Fruit fly (Drosophila melanogaster) whole organism, embryonic: ENCODE measurements around the gene CG8891.
A peak's percentile ranks its signal among the peaks of the same experiment; 100 is the strongest.

Experiments used
- Asciz ChIP-seq: fragments of 200-800 bp; sonication (Bioruptor generic); optimal IDR thresholded peaks from 2 replicates; lab custom pipeline; 2017; ENCODE audit warnings: missing biosample characterization, mild to moderate bottlenecking, missing genetic modification characterization, missing genetic modification reagents
- B-H1 ChIP-seq: fragments of 200-800 bp; sonication (Bioruptor generic); IDR thresholded peaks from 3 replicates; pipeline ENCODE4 v1.3.6; 2022; ENCODE audit warnings: missing biosample characterization, missing genetic modification characterization
- Bdp1 ChIP-seq: fragments of 200-800 bp; sonication (Bioruptor generic); optimal IDR thresholded peaks from 3 replicates; lab custom pipeline; 2016; ENCODE audit warnings: missing biosample characterization, missing genetic modification characterization
- CG1024 ChIP-seq: fragments of 200-800 bp; sonication (Bioruptor generic); IDR thresholded peaks from 2 replicates; pipeline ENCODE4 v1.3.6; 2022; ENCODE audit warnings: missing biosample characterization, missing genetic modification characterization
- CG10366 ChIP-seq: fragments of 200-800 bp; sonication (Bioruptor generic); IDR thresholded peaks from 2 replicates; pipeline ENCODE4 v1.3.6; 2022; ENCODE audit warnings: missing biosample characterization, missing genetic modification characterization
- CG10959 ChIP-seq: fragments of 200-800 bp; sonication (Bioruptor generic); IDR thresholded peaks from 2 replicates; pipeline ENCODE4 v1.3.6; 2022; ENCODE audit warnings: missing biosample characterization, missing genetic modification characterization
- CG13424 ChIP-seq: fragments of 200-800 bp; sonication (Bioruptor generic); optimal IDR thresholded peaks from 2 replicates; lab custom pipeline; 2019; ENCODE audit warnings: missing biosample characterization, mild to moderate bottlenecking, missing genetic modification characterization, moderate library complexity
- CG15514 ChIP-seq: fragments of 200-800 bp; sonication (Bioruptor generic); optimal IDR thresholded peaks from 3 replicates; lab custom pipeline; 2017; ENCODE audit warnings: missing biosample characterization, missing genetic modification characterization, mild to moderate bottlenecking, moderate library complexity, missing genetic modification reagents
- CG15696 ChIP-seq: fragments of 200-800 bp; sonication (Bioruptor generic); optimal IDR thresholded peaks from 2 replicates; lab custom pipeline; 2019; ENCODE audit warnings: missing biosample characterization, mild to moderate bottlenecking, missing genetic modification characterization, moderate library complexity
- CG2129 ChIP-seq: fragments of 200-800 bp; sonication (Bioruptor generic); IDR thresholded peaks from 2 replicates; pipeline ENCODE4 v1.3.6; 2022; ENCODE audit warnings: missing biosample characterization, missing genetic modification characterization; ENCODE audit not compliant: partially characterized antibody
- CG2202 ChIP-seq: fragments of 200-800 bp; sonication (Bioruptor generic); optimal IDR thresholded peaks from 2 replicates; lab custom pipeline; 2018; ENCODE audit warnings: missing biosample characterization, mild to moderate bottlenecking, missing genetic modification characterization
- CG2889 ChIP-seq: fragments of 200-800 bp; sonication (Bioruptor generic); IDR thresholded peaks from 3 replicates; pipeline ENCODE4 v1.3.6; 2022; ENCODE audit warnings: missing biosample characterization, missing genetic modification characterization
- CG30403 ChIP-seq: fragments of 200-800 bp; sonication (Bioruptor generic); optimal IDR thresholded peaks from 3 replicates; lab custom pipeline; 2016; ENCODE audit warnings: missing biosample characterization, missing genetic modification characterization
- CG4854 ChIP-seq: fragments of 200-800 bp; sonication (Bioruptor generic); optimal IDR thresholded peaks from 2 replicates; lab custom pipeline; 2016; ENCODE audit warnings: missing biosample characterization, missing genetic modification characterization, inconsistent platforms
- CG6654 ChIP-seq: fragments of 200-800 bp; sonication (Bioruptor generic); optimal IDR thresholded peaks from 2 replicates; lab custom pipeline; 2017; ENCODE audit warnings: missing biosample characterization, mild to moderate bottlenecking, missing genetic modification characterization
- CG6683 ChIP-seq: fragments of 200-800 bp; sonication (Bioruptor generic); optimal IDR thresholded peaks from 2 replicates; lab custom pipeline; 2017; ENCODE audit warnings: missing biosample characterization, mild to moderate bottlenecking, missing genetic modification characterization, missing genetic modification reagents
- CG6813 ChIP-seq: fragments of 200-800 bp; sonication (Bioruptor generic); optimal IDR thresholded peaks from 2 replicates; lab custom pipeline; 2017; ENCODE audit warnings: missing biosample characterization, missing genetic modification characterization, mild to moderate bottlenecking, moderate library complexity, missing genetic modification reagents
- CG8290 ChIP-seq, 3 experiments: fragments of 200-800 bp; sonication (Bioruptor generic); optimal IDR thresholded peaks; 2 replicates each; lab custom pipeline; 2016 to 2019; ENCODE audit warnings: missing biosample characterization in 3 of 3, missing genetic modification characterization in 3 of 3, mild to moderate bottlenecking in 2 of 3, moderate library complexity in 1 of 3
- CG9437 ChIP-seq: fragments of 200-800 bp; sonication (Bioruptor generic); optimal IDR thresholded peaks from 2 replicates; lab custom pipeline; 2018; ENCODE audit warnings: missing biosample characterization, mild to moderate bottlenecking, missing genetic modification characterization
- CG9609 ChIP-seq: fragments of 200-800 bp; sonication (Bioruptor generic); optimal IDR thresholded peaks from 3 replicates; lab custom pipeline; 2016; ENCODE audit warnings: missing biosample characterization, missing genetic modification characterization
- Dip3 ChIP-seq: fragments of 200-800 bp; sonication (Bioruptor generic); optimal IDR thresholded peaks from 3 replicates; lab custom pipeline; 2016; ENCODE audit warnings: missing biosample characterization, missing genetic modification characterization
- Lim3 ChIP-seq: fragments of 200-800 bp; sonication (Bioruptor generic); IDR thresholded peaks from 2 replicates; pipeline ENCODE4 v1.3.6; 2022; ENCODE audit warnings: missing biosample characterization, missing genetic modification characterization
- NC2α ChIP-seq: fragments of 200-800 bp; sonication (Bioruptor generic); optimal IDR thresholded peaks from 2 replicates; lab custom pipeline; 2016; ENCODE audit warnings: missing biosample characterization, missing genetic modification characterization
- Side ChIP-seq: fragments of 200-800 bp; sonication (Bioruptor generic); optimal IDR thresholded peaks from 2 replicates; lab custom pipeline; 2016; ENCODE audit warnings: missing biosample characterization, missing genetic modification characterization
- Sry-δ ChIP-seq: fragments of 200-800 bp; sonication (Bioruptor generic); optimal IDR thresholded peaks from 2 replicates; lab custom pipeline; 2016; ENCODE audit warnings: missing biosample characterization, missing genetic modification characterization
- Stat92E ChIP-seq, 3 experiments: fragments of >200 bp in 2 of 3; fragments of 200-800 bp in 1 of 3; sonication (Bioruptor generic) in 1 of 3; optimal IDR thresholded peaks; 2 replicates each; lab custom pipeline; 2017 to 2019; ENCODE audit warnings: missing biosample characterization in 3 of 3, missing genetic modification characterization in 3 of 3, mild to moderate bottlenecking in 1 of 3, moderate library complexity in 1 of 3
- Trl ChIP-seq, 3 experiments: fragments of >200 bp in 2 of 3; fragments of 200-800 bp in 1 of 3; sonication (Bioruptor generic) in 1 of 3; optimal IDR thresholded peaks; 2 replicates in 1 of 3; 3 replicates in 2 of 3; lab custom pipeline; 2016 to 2017; ENCODE audit warnings: missing biosample characterization in 1 of 3, missing genetic modification characterization in 1 of 3
- ac ChIP-seq: fragments of 200-800 bp; sonication (Bioruptor generic); optimal IDR thresholded peaks from 3 replicates; lab custom pipeline; 2017; ENCODE audit warnings: missing biosample characterization, mild to moderate bottlenecking, missing genetic modification characterization
- amos ChIP-seq: fragments of 200-800 bp; sonication (Bioruptor generic); IDR thresholded peaks from 2 replicates; pipeline ENCODE4 v1.3.6; 2022; ENCODE audit warnings: missing biosample characterization, missing genetic modification characterization; ENCODE audit not compliant: partially characterized antibody
- br ChIP-seq: fragments of >200 bp; optimal IDR thresholded peaks from 2 replicates; lab custom pipeline; 2017
- cato ChIP-seq: fragments of 200-800 bp; sonication (Bioruptor generic); optimal IDR thresholded peaks from 2 replicates; lab custom pipeline; 2016; ENCODE audit warnings: missing biosample characterization, missing genetic modification characterization, borderline replicate concordance
- chif ChIP-seq, 2 experiments: fragments of 200-800 bp; sonication (Bioruptor generic); optimal IDR thresholded peaks; 3 replicates each; lab custom pipeline; 2016; ENCODE audit warnings: missing biosample characterization in 2 of 2, missing genetic modification characterization in 2 of 2
- croc ChIP-seq: fragments of 200-800 bp; sonication (Bioruptor generic); conservative IDR thresholded peaks from 3 replicates; pipeline ENCODE4 v1.3.6; 2022; ENCODE audit warnings: missing biosample characterization, missing genetic modification characterization
- eyg ChIP-seq: fragments of 200-800 bp; sonication (Bioruptor generic); optimal IDR thresholded peaks from 3 replicates; lab custom pipeline; 2016; ENCODE audit warnings: missing biosample characterization, missing genetic modification characterization
- fd3F ChIP-seq: fragments of 200-800 bp; sonication (Bioruptor generic); optimal IDR thresholded peaks from 2 replicates; lab custom pipeline; 2018; ENCODE audit warnings: missing biosample characterization, mild to moderate bottlenecking, missing genetic modification characterization, moderate library complexity
- gce ChIP-seq: fragments of 200-800 bp; sonication (Bioruptor generic); IDR thresholded peaks from 3 replicates; pipeline ENCODE4 v1.3.6; 2022; ENCODE audit warnings: missing biosample characterization, missing genetic modification characterization
- inv ChIP-seq: fragments of 200-800 bp; sonication (Bioruptor generic); IDR thresholded peaks from 2 replicates; pipeline ENCODE4 v1.3.6; 2022; ENCODE audit warnings: missing biosample characterization, missing genetic modification characterization; ENCODE audit not compliant: partially characterized antibody
- kah ChIP-seq: fragments of 200-800 bp; sonication (Bioruptor generic); optimal IDR thresholded peaks from 2 replicates; lab custom pipeline; 2018; ENCODE audit warnings: missing biosample characterization, mild to moderate bottlenecking, missing genetic modification characterization
- kni ChIP-seq: fragments of 200-800 bp; sonication (Bioruptor generic); optimal IDR thresholded peaks from 3 replicates; lab custom pipeline; 2017; ENCODE audit warnings: mild to moderate bottlenecking, missing biosample characterization, missing genetic modification reagents, missing genetic modification characterization
- mam ChIP-seq: fragments of 200-800 bp; sonication (Bioruptor generic); optimal IDR thresholded peaks from 3 replicates; lab custom pipeline; 2016; ENCODE audit warnings: missing biosample characterization, missing genetic modification characterization
- peb ChIP-seq: fragments of 200-800 bp; sonication (Bioruptor generic); IDR thresholded peaks from 2 replicates; pipeline ENCODE4 v1.3.6; 2022; ENCODE audit warnings: missing biosample characterization, missing genetic modification characterization
- pnt ChIP-seq: fragments of 200-800 bp; sonication (Bioruptor generic); optimal IDR thresholded peaks from 3 replicates; lab custom pipeline; 2016; ENCODE audit warnings: missing biosample characterization, missing genetic modification characterization
- sr ChIP-seq: fragments of 200-800 bp; sonication (Bioruptor generic); IDR thresholded peaks from 3 replicates; pipeline ENCODE4 v1.3.6; 2022; ENCODE audit warnings: missing biosample characterization, missing genetic modification characterization
- stwl ChIP-seq: fragments of 200-800 bp; sonication (Bioruptor generic); optimal IDR thresholded peaks from 3 replicates; lab custom pipeline; 2018; ENCODE audit warnings: missing biosample characterization, mild to moderate bottlenecking, missing genetic modification characterization, moderate library complexity
- trem ChIP-seq: fragments of 200-800 bp; optimal IDR thresholded peaks from 3 replicates; lab custom pipeline; 2019; ENCODE audit warnings: missing biosample characterization, mild to moderate bottlenecking, missing genetic modification characterization, moderate library complexity
- tup ChIP-seq: fragments of 200-800 bp; sonication (Bioruptor generic); optimal IDR thresholded peaks from 2 replicates; lab custom pipeline; 2016; ENCODE audit warnings: missing biosample characterization, mild to moderate bottlenecking, missing genetic modification characterization, moderate library complexity
- twi ChIP-seq: fragments of 200-800 bp; optimal IDR thresholded peaks from 2 replicates; lab custom pipeline; 2019; ENCODE audit warnings: missing biosample characterization, mild to moderate bottlenecking, missing genetic modification characterization, moderate library complexity
- zf30C ChIP-seq: fragments of 200-800 bp; sonication (Bioruptor generic); optimal IDR thresholded peaks from 3 replicates; lab custom pipeline; 2018; ENCODE audit warnings: missing biosample characterization, mild to moderate bottlenecking, missing genetic modification characterization

Gene CG8891

DNA sequence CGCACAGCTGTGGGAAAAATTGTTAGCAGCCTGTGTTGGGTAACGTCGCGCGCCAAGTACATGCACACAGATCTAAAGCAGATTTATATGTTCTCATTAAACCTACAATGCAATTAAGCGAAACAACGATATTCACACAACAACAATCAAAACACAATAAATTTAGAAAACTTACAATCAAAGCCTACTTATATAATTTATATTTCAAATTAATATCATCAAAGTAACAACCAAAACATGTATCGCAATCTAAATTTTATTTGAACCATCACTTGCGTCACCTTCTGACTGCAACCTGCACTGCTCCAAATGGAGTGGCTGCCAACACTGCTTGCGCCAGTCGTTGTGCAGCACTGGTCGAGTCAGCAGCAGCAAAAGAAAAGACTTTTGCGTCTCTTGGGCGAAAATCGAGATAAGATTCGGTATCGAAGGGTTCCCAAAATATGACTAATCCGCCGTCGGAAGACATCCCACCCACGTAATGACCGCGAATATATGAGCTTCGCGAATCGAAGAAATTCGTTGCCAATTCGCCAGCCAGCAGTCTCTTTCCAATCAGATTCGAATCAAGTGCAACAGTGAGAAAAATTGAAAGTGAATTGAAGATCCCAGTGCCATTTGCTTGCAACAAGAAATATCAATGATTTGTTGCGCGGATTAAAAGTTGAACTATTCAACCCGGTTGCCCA lies 2.2 kb upstream of the CG8891 start, which contains the start of the genes CG8892 and CG34126 (continued):
- peak; percentile 58; the same call in 2 of the 3 replicates for TF ChIP-seq sr (GFP tag; lab: Robert Waterston, UW)
- TF ChIP-seq amos (GFP tag; lab: Robert Waterston, UW) = peak; percentile 48; the same call in 1 of the 2 replicates
- TF ChIP-seq CG10366 (GFP tag; lab: Robert Waterston, UW) = peak; percentile 94
- TF ChIP-seq peb (GFP tag; lab: Robert Waterston, UW) = peak; percentile 93
- TF ChIP-seq B-H1 (GFP tag; lab: Robert Waterston, UW) = peak; percentile 94
- peak; percentile 65 for TF ChIP-seq ac
- peak; percentile 91 for TF ChIP-seq CG2202 (tag; lab: Kevin White, UChicago)
- peak; percentile 97 for TF ChIP-seq CG9609 (GFP tag; lab: Kevin White, UChicago)
- TF ChIP-seq Sry-δ (GFP tag; lab: Kevin White, UChicago) = peak; percentile 73
- peak; percentile 97 for TF ChIP-seq twi (tag; lab: Kevin White, UChicago)
- TF ChIP-seq tup (GFP tag; lab: Kevin White, UChicago) = peak; percentile 95
- TF ChIP-seq Side = peak; percentile 93
- TF ChIP-seq kni (GFP tag; lab: Kevin White, UChicago) = peak; percentile 98
- TF ChIP-seq Lim3 (GFP tag; lab: Robert Waterston, UW) = peak; percentile 83
- TF ChIP-seq CG30403 (GFP tag; lab: Kevin White, UChicago) = peak; percentile 100
- peak; percentile 97 for TF ChIP-seq chif (GFP tag; optimal IDR thresholded peaks at IDR 0.05; lab: Kevin White, UChicago)
- peak; percentile 78; the same call in 2 of the 3 replicates for TF ChIP-seq gce (GFP tag; lab: Robert Waterston, UW)
- TF ChIP-seq Trl (optimal IDR thresholded peaks at IDR 0.05; lab: Kevin White, UChicago) = peak in 1 of 2 experiments; percentile 5
- peak; percentile 98 for TF ChIP-seq Trl (GFP tag; optimal IDR thresholded peaks at IDR 0.05; lab: Kevin White, UChicago)
- TF ChIP-seq CG6654 (GFP tag; lab: Kevin White, UChicago) = peak; percentile 86
- peak; percentile 80 for TF ChIP-seq NC2α (GFP tag; lab: Kevin White, UChicago)
- peak; percentile 87 for TF ChIP-seq kah
- peak; percentile 88 for TF ChIP-seq CG1024 (GFP tag; lab: Robert Waterston, UW)
- TF ChIP-seq fd3F (GFP tag; lab: Kevin White, UChicago) = peak; percentile 95
- peak; percentile 90 for TF ChIP-seq CG6813 (GFP tag; lab: Kevin White, UChicago)
- peak; percentile 98 for TF ChIP-seq CG8290 (GFP tag; optimal IDR thresholded peaks at IDR 0.05; lab: Kevin White, UChicago)
- peak; percentile 91 to 94 for TF ChIP-seq CG8290 (tag; optimal IDR thresholded peaks at IDR 0.05; lab: Kevin White, UChicago)
- TF ChIP-seq stwl (tag; lab: Kevin White, UChicago) = peak; percentile 89
- peak; percentile 74 for TF ChIP-seq zf30C (GFP tag; lab: Kevin White, UChicago)
- TF ChIP-seq croc = peak; percentile 98
- peak; percentile 93 for TF ChIP-seq trem (tag; lab: Kevin White, UChicago)
- peak; percentile 98 for TF ChIP-seq CG15696 (tag; lab: Kevin White, UChicago)
- peak; percentile 93 for TF ChIP-seq CG6683 (GFP tag; lab: Kevin White, UChicago)
- TF ChIP-seq CG13424 (tag; lab: Kevin White, UChicago) = peak; percentile 98
- TF ChIP-seq Dip3 (GFP tag; lab: Kevin White, UChicago) = peak; percentile 98
- peak; percentile 98 for TF ChIP-seq cato (GFP tag; lab: Kevin White, UChicago)
- peak; percentile 97 for TF ChIP-seq pnt (GFP tag; lab: Kevin White, UChicago)
- TF ChIP-seq CG2129 (GFP tag; lab: Robert Waterston, UW) = no peak
- TF ChIP-seq CG10959 (GFP tag; lab: Robert Waterston, UW) = peak; percentile 93
- TF ChIP-seq inv (GFP tag; lab: Robert Waterston, UW) = no peak
- TF ChIP-seq CG15514 (GFP tag; lab: Kevin White, UChicago) = peak; percentile 93
- peak; percentile 92 for TF ChIP-seq Bdp1
- TF ChIP-seq mam = peak; percentile 98
- peak in 1 of 3 experiments; percentile 76 for TF ChIP-seq Stat92E (GFP tag; optimal IDR thresholded peaks at IDR 0.05; lab: Kevin White, UChicago)
- no peak for TF ChIP-seq br (lab: Kevin White, UChicago)
- TF ChIP-seq eyg (GFP tag; lab: Kevin White, UChicago) = peak; percentile 92
- peak; percentile 95 for TF ChIP-seq CG2889 (GFP tag; lab: Robert Waterston, UW)
- peak; percentile 93 for TF ChIP-seq Asciz
- peak; percentile 95 for TF ChIP-seq CG4854
- peak; percentile 92 for TF ChIP-seq CG9437 (GFP tag; lab: Kevin White, UChicago)
